Fruit fly (Drosophila melanogaster) whole organism, embryonic: ENCODE data around the gene Tim17a2.

Experiments used
- BtbVII ChIP-seq: fragments of 200-800 bp; sonication (Bioruptor generic); optimal IDR thresholded peaks from 3 replicates; lab custom pipeline; 2017; ENCODE audit warnings: missing biosample characterization, mild to moderate bottlenecking, missing genetic modification characterization
- CG10654 ChIP-seq: fragments of 200-800 bp; sonication (Bioruptor generic); optimal IDR thresholded peaks from 2 replicates; lab custom pipeline; 2016; ENCODE audit warnings: missing biosample characterization, missing genetic modification characterization
- CG10979 ChIP-seq: fragments of 200-800 bp; sonication (Bioruptor generic); optimal IDR thresholded peaks from 2 replicates; lab custom pipeline; 2018; ENCODE audit warnings: missing biosample characterization, mild to moderate bottlenecking, missing genetic modification characterization, moderate library complexity
- CG11456 ChIP-seq: fragments of 200-800 bp; sonication (Bioruptor generic); IDR thresholded peaks from 3 replicates; pipeline ENCODE4 v1.3.6; 2022; ENCODE audit warnings: missing biosample characterization, missing genetic modification characterization
- CG11504 ChIP-seq: fragments of 200-800 bp; sonication (Bioruptor generic); optimal IDR thresholded peaks from 3 replicates; lab custom pipeline; 2019; ENCODE audit warnings: missing biosample characterization, mild to moderate bottlenecking, missing genetic modification characterization, moderate library complexity
- CG1233 ChIP-seq: fragments of 200-800 bp; sonication (Bioruptor generic); optimal IDR thresholded peaks from 4 replicates; lab custom pipeline; 2018; ENCODE audit warnings: missing biosample characterization, mild to moderate bottlenecking, missing genetic modification characterization
- CG14441 ChIP-seq: fragments of 200-800 bp; sonication (Bioruptor generic); IDR thresholded peaks from 2 replicates; pipeline ENCODE4 v1.3.6; 2022; ENCODE audit warnings: missing biosample characterization, missing genetic modification characterization
- CG14710 ChIP-seq: fragments of 200-800 bp; sonication (Bioruptor generic); optimal IDR thresholded peaks from 3 replicates; lab custom pipeline; 2019; ENCODE audit warnings: missing biosample characterization, mild to moderate bottlenecking, missing genetic modification characterization, moderate library complexity
- CG17802 ChIP-seq: fragments of 200-800 bp; sonication (Bioruptor generic); optimal IDR thresholded peaks from 2 replicates; lab custom pipeline; 2018; ENCODE audit warnings: missing biosample characterization, mild to moderate bottlenecking, missing genetic modification characterization, moderate library complexity
- CG2120 ChIP-seq: fragments of 200-800 bp; sonication (Bioruptor generic); optimal IDR thresholded peaks from 3 replicates; lab custom pipeline; 2016; ENCODE audit warnings: missing biosample characterization, missing genetic modification characterization
- CG2712 ChIP-seq: fragments of 200-800 bp; optimal IDR thresholded peaks from 3 replicates; lab custom pipeline; 2019; ENCODE audit warnings: missing biosample characterization, mild to moderate bottlenecking, missing genetic modification characterization, moderate library complexity
- CG2889 ChIP-seq: fragments of 200-800 bp; sonication (Bioruptor generic); IDR thresholded peaks from 3 replicates; pipeline ENCODE4 v1.3.6; 2022; ENCODE audit warnings: missing biosample characterization, missing genetic modification characterization
- CG30020 ChIP-seq: fragments of 200-800 bp; optimal IDR thresholded peaks from 2 replicates; lab custom pipeline; 2019; ENCODE audit warnings: missing biosample characterization, mild to moderate bottlenecking, missing genetic modification characterization, moderate library complexity
- CG3407 ChIP-seq: fragments of 200-800 bp; sonication (Bioruptor generic); optimal IDR thresholded peaks from 2 replicates; lab custom pipeline; 2018; ENCODE audit warnings: missing biosample characterization, mild to moderate bottlenecking, missing genetic modification characterization
- CG6654 ChIP-seq: fragments of 200-800 bp; sonication (Bioruptor generic); optimal IDR thresholded peaks from 2 replicates; lab custom pipeline; 2017; ENCODE audit warnings: missing biosample characterization, mild to moderate bottlenecking, missing genetic modification characterization
- CG6813 ChIP-seq: fragments of 200-800 bp; sonication (Bioruptor generic); optimal IDR thresholded peaks from 2 replicates; lab custom pipeline; 2017; ENCODE audit warnings: missing biosample characterization, missing genetic modification characterization, mild to moderate bottlenecking, moderate library complexity, missing genetic modification reagents
- CG8089 ChIP-seq: fragments of 200-800 bp; sonication (Bioruptor generic); optimal IDR thresholded peaks from 3 replicates; lab custom pipeline; 2016; ENCODE audit warnings: missing biosample characterization, missing genetic modification characterization
- CG8281 ChIP-seq: fragments of 200-800 bp; sonication (Bioruptor generic); optimal IDR thresholded peaks from 2 replicates; lab custom pipeline; 2018; ENCODE audit warnings: missing biosample characterization, mild to moderate bottlenecking, missing genetic modification characterization, moderate library complexity
- D19A ChIP-seq: fragments of 200-800 bp; optimal IDR thresholded peaks from 3 replicates; lab custom pipeline; 2019; ENCODE audit warnings: missing biosample characterization, mild to moderate bottlenecking, missing genetic modification characterization, moderate library complexity
- Dp ChIP-seq: fragments of 200-800 bp; sonication (Bioruptor generic); optimal IDR thresholded peaks from 2 replicates; lab custom pipeline; 2018; ENCODE audit warnings: missing biosample characterization, mild to moderate bottlenecking, missing genetic modification characterization, moderate library complexity
- Ets65A ChIP-seq: fragments of 200-800 bp; sonication (Bioruptor generic); peaks from one replicate; lab custom pipeline; 2016; ENCODE audit warnings: missing biosample characterization, missing genetic modification characterization
- HLHmδ ChIP-seq: fragments of 200-800 bp; sonication (Bioruptor generic); optimal IDR thresholded peaks from 2 replicates; lab custom pipeline; 2018; ENCODE audit warnings: missing biosample characterization, mild to moderate bottlenecking, missing genetic modification characterization, moderate library complexity
- Nf-YA ChIP-seq: fragments of 200-800 bp; sonication (Bioruptor generic); IDR thresholded peaks from 2 replicates; pipeline ENCODE4 v1.3.6; 2022; ENCODE audit warnings: missing biosample characterization, missing genetic modification characterization
- NfI ChIP-seq: fragments of 200-800 bp; sonication (Bioruptor generic); optimal IDR thresholded peaks from 3 replicates; lab custom pipeline; 2018; ENCODE audit warnings: missing biosample characterization, mild to moderate bottlenecking, missing genetic modification characterization, moderate library complexity
- Opbp ChIP-seq: fragments of 200-800 bp; sonication (Bioruptor generic); IDR thresholded peaks from 3 replicates; pipeline ENCODE4 v1.3.6; 2022; ENCODE audit warnings: missing biosample characterization, missing genetic modification characterization; ENCODE audit not compliant: partially characterized antibody
- Six4 ChIP-seq: fragments of 200-800 bp; sonication (Bioruptor generic); optimal IDR thresholded peaks from 2 replicates; lab custom pipeline; 2016; ENCODE audit warnings: missing biosample characterization, missing genetic modification characterization
- Usf ChIP-seq: fragments of 200-800 bp; sonication (Bioruptor generic); optimal IDR thresholded peaks from 2 replicates; lab custom pipeline; 2017; ENCODE audit warnings: missing genotype, missing biosample characterization, missing genetic modification characterization
- Vsx1 ChIP-seq: fragments of 200-800 bp; sonication (Bioruptor generic); optimal IDR thresholded peaks from 2 replicates; lab custom pipeline; 2017; ENCODE audit warnings: missing biosample characterization, mild to moderate bottlenecking, missing genetic modification characterization, missing genetic modification reagents
- ara ChIP-seq: fragments of 200-800 bp; sonication (Bioruptor generic); IDR thresholded peaks from 2 replicates; pipeline ENCODE4 v1.3.6; 2022; ENCODE audit warnings: missing biosample characterization, missing genetic modification characterization
- btn ChIP-seq: fragments of 200-800 bp; sonication (Bioruptor generic); optimal IDR thresholded peaks from 2 replicates; lab custom pipeline; 2016; ENCODE audit warnings: missing biosample characterization, missing genetic modification characterization
- caup ChIP-seq: fragments of 200-800 bp; sonication (Bioruptor generic); optimal IDR thresholded peaks from 3 replicates; lab custom pipeline; 2017; ENCODE audit warnings: missing biosample characterization, mild to moderate bottlenecking, missing genetic modification characterization, moderate library complexity; ENCODE audit not compliant: severe bottlenecking
- dm ChIP-seq: fragments of 200-800 bp; sonication (Bioruptor generic); optimal IDR thresholded peaks from 3 replicates; lab custom pipeline; 2016; ENCODE audit warnings: missing biosample characterization, missing genetic modification characterization
- dpn ChIP-seq, 2 experiments: fragments of 200-800 bp; sonication (Bioruptor generic); optimal IDR thresholded peaks; 3 replicates each; lab custom pipeline; 2016; ENCODE audit warnings: missing biosample characterization in 2 of 2, missing genetic modification characterization in 2 of 2
- dysf ChIP-seq: fragments of 200-800 bp; sonication (Bioruptor generic); IDR thresholded peaks from 3 replicates; pipeline ENCODE4 v1.3.6; 2022; ENCODE audit warnings: missing biosample characterization, missing genetic modification characterization
- gce ChIP-seq: fragments of 200-800 bp; sonication (Bioruptor generic); IDR thresholded peaks from 3 replicates; pipeline ENCODE4 v1.3.6; 2022; ENCODE audit warnings: missing biosample characterization, missing genetic modification characterization
- gcm ChIP-seq: fragments of 200-800 bp; sonication (Bioruptor generic); optimal IDR thresholded peaks from 2 replicates; lab custom pipeline; 2019; ENCODE audit warnings: missing biosample characterization, mild to moderate bottlenecking, missing genetic modification characterization, moderate library complexity
- ind ChIP-seq: fragments of 200-800 bp; sonication (Bioruptor generic); optimal IDR thresholded peaks from 3 replicates; lab custom pipeline; 2016; ENCODE audit warnings: missing biosample characterization, missing genetic modification characterization
- nau ChIP-seq: fragments of 200-800 bp; sonication (Bioruptor generic); optimal IDR thresholded peaks from 3 replicates; lab custom pipeline; 2017; ENCODE audit warnings: missing biosample characterization, mild to moderate bottlenecking, missing genetic modification characterization, missing genetic modification reagents
- nerfin-1 ChIP-seq: fragments of 200-800 bp; sonication (Bioruptor generic); optimal IDR thresholded peaks from 3 replicates; lab custom pipeline; 2019; ENCODE audit warnings: missing biosample characterization, mild to moderate bottlenecking, missing genetic modification characterization, moderate library complexity
- nom ChIP-seq: fragments of 200-800 bp; sonication (Bioruptor generic); optimal IDR thresholded peaks from 2 replicates; lab custom pipeline; 2017; ENCODE audit warnings: missing biosample characterization, missing genetic modification characterization, mild to moderate bottlenecking, moderate library complexity, missing genetic modification reagents
- otp ChIP-seq: fragments of 200-800 bp; sonication (Bioruptor generic); IDR thresholded peaks from 3 replicates; pipeline ENCODE4, ENCODE4 v1.3.6; 2022; ENCODE audit warnings: missing biosample characterization, missing genetic modification characterization
- peb ChIP-seq: fragments of 200-800 bp; sonication (Bioruptor generic); IDR thresholded peaks from 2 replicates; pipeline ENCODE4 v1.3.6; 2022; ENCODE audit warnings: missing biosample characterization, missing genetic modification characterization
- pho ChIP-seq: fragments of 200-800 bp; sonication (Bioruptor generic); optimal IDR thresholded peaks from 2 replicates; lab custom pipeline; 2016; ENCODE audit warnings: missing biosample characterization, missing genetic modification characterization
- phol ChIP-seq: fragments of 200-800 bp; sonication (Bioruptor generic); optimal IDR thresholded peaks from 3 replicates; lab custom pipeline; 2018; ENCODE audit warnings: missing biosample characterization, mild to moderate bottlenecking, missing genetic modification characterization, moderate library complexity
- ranshi ChIP-seq: fragments of 200-800 bp; sonication (Bioruptor generic); IDR thresholded peaks from 2 replicates; pipeline ENCODE4 v1.3.6; 2022; ENCODE audit warnings: missing biosample characterization, missing genetic modification characterization
- ro ChIP-seq: fragments of 200-800 bp; sonication (Bioruptor generic); IDR thresholded peaks from 2 replicates; pipeline ENCODE4 v1.3.6; 2022; ENCODE audit warnings: missing biosample characterization, missing genetic modification characterization
- scrt ChIP-seq: fragments of 200-800 bp; sonication (Bioruptor generic); optimal IDR thresholded peaks from 2 replicates; lab custom pipeline; 2018; ENCODE audit warnings: missing biosample characterization, mild to moderate bottlenecking, missing genetic modification characterization, moderate library complexity
- shn ChIP-seq: fragments of 200-800 bp; sonication (Bioruptor generic); optimal IDR thresholded peaks from 3 replicates; lab custom pipeline; 2016; ENCODE audit warnings: missing biosample characterization, missing genetic modification characterization
- sna ChIP-seq: fragments of 200-800 bp; sonication (Bioruptor generic); IDR thresholded peaks from 2 replicates; pipeline ENCODE4 v1.3.6; 2022; ENCODE audit warnings: missing biosample characterization, missing genetic modification characterization; ENCODE audit not compliant: partially characterized antibody
- twi ChIP-seq: fragments of 200-800 bp; optimal IDR thresholded peaks from 2 replicates; lab custom pipeline; 2019; ENCODE audit warnings: missing biosample characterization, mild to moderate bottlenecking, missing genetic modification characterization, moderate library complexity

Tim17a2 gene

dm6 chr3R:5209481-5209880 lies 53.0 kb downstream of the Tim17a2 start (continued):
- TF ChIP-seq CG17802 (tag; lab: Kevin White, UChicago), result peak; percentile 9
- TF ChIP-seq gcm (GFP tag; lab: Kevin White, UChicago), result peak; percentile 7
- TF ChIP-seq gce (GFP tag; lab: Robert Waterston, UW), result peak; percentile 57; the same call in 1 of the 3 replicates
- TF ChIP-seq CG14710, result peak; percentile 32
- peak; percentile 60 for TF ChIP-seq phol (tag; lab: Kevin White, UChicago)
- TF ChIP-seq scrt, result no peak
- TF ChIP-seq CG30020 (tag; lab: Kevin White, UChicago), result no peak
- TF ChIP-seq CG2120 (GFP tag; lab: Kevin White, UChicago), result no peak
- TF ChIP-seq Vsx1 (GFP tag; lab: Kevin White, UChicago), result no peak
- TF ChIP-seq Six4 (GFP tag; lab: Kevin White, UChicago), result peak; percentile 25
- TF ChIP-seq CG11456 (GFP tag; lab: Robert Waterston, UW), result no peak
- peak; percentile 65 for TF ChIP-seq CG11504
- TF ChIP-seq CG8281 (tag; lab: Kevin White, UChicago), result no peak
- TF ChIP-seq CG8089 (GFP tag; lab: Kevin White, UChicago), result no peak
- TF ChIP-seq CG2889, result no peak
- TF ChIP-seq caup (GFP tag; lab: Kevin White, UChicago), result no peak
- TF ChIP-seq Ets65A, result peak; percentile 91
- no peak for TF ChIP-seq CG1233 (GFP tag; lab: Kevin White, UChicago)
- TF ChIP-seq CG10654 (GFP tag; lab: Kevin White, UChicago), result no peak
- TF ChIP-seq CG2712 (tag; lab: Kevin White, UChicago), result peak; percentile 55
- no peak for TF ChIP-seq btn (GFP tag; lab: Kevin White, UChicago)
- peak; percentile 31; the same call in 1 of the 2 replicates for TF ChIP-seq CG14441 (GFP tag; lab: Robert Waterston, UW)
- TF ChIP-seq dysf (GFP tag; lab: Robert Waterston, UW), result peak; percentile 57; the same call in 1 of the 3 replicates
- TF ChIP-seq BtbVII (GFP tag; lab: Kevin White, UChicago), result no peak
- peak; percentile 8 for TF ChIP-seq CG3407 (GFP tag; lab: Kevin White, UChicago)
- TF ChIP-seq ro (GFP tag; lab: Robert Waterston, UW), result no peak
- TF ChIP-seq ind (GFP tag; lab: Kevin White, UChicago), result peak; percentile 21
- no peak for TF ChIP-seq twi (tag; lab: Kevin White, UChicago)
- 0 out of 2 replicates have a peak, but pooled peaks have one; percentile 9 for TF ChIP-seq peb (GFP tag; lab: Robert Waterston, UW)
- TF ChIP-seq D19A (tag; lab: Kevin White, UChicago), result peak; percentile 19
- TF ChIP-seq dpn (GFP tag; optimal IDR thresholded peaks at IDR 0.05; lab: Kevin White, UChicago), result no peak
- no peak for TF ChIP-seq nerfin-1 (tag; lab: Kevin White, UChicago)
- TF ChIP-seq ara (GFP tag; lab: Robert Waterston, UW), result peak; percentile 45; the same call in 1 of the 2 replicates
- peak; percentile 12 for TF ChIP-seq CG6654 (GFP tag; lab: Kevin White, UChicago)
- no peak for TF ChIP-seq pho (GFP tag; lab: Kevin White, UChicago)
- TF ChIP-seq ranshi (GFP tag; lab: Robert Waterston, UW), result peak; percentile 52; the same call in 1 of the 2 replicates
- TF ChIP-seq nau, result no peak
- TF ChIP-seq CG6813 (GFP tag; lab: Kevin White, UChicago), result no peak
- peak; percentile 59 for TF ChIP-seq nom (GFP tag; lab: Kevin White, UChicago)
- no peak for TF ChIP-seq Opbp (GFP tag; lab: Robert Waterston, UW)
- no peak for TF ChIP-seq sna (GFP tag; lab: Robert Waterston, UW)
- peak; percentile 29 for TF ChIP-seq NfI (GFP tag; lab: Kevin White, UChicago)
- TF ChIP-seq Dp, result no peak
- TF ChIP-seq otp (GFP tag; lab: Robert Waterston, UW), result peak; percentile 49; the same call in 1 of the 3 replicates
- no peak for TF ChIP-seq Usf
- TF ChIP-seq Nf-YA (GFP tag; lab: Robert Waterston, UW), result peak; percentile 12; the same call in 1 of the 2 replicates
- peak; percentile 63 for TF ChIP-seq CG10979 (tag; lab: Kevin White, UChicago)
- no peak for TF ChIP-seq shn
- TF ChIP-seq HLHmδ, result no peak
- TF ChIP-seq dm (GFP tag; lab: Kevin White, UChicago), result no peak
